Worm (Caenorhabditis elegans) whole organism, L4 larva: Measurements from ENCODE around the gene nhr-133.
A peak's percentile ranks its signal among the peaks of the same experiment; 100 is the strongest.

ENCODE experiments used
- F10B5.3 ChIP-seq: sonication (generic microtip); optimal IDR thresholded peaks from 2 replicates; lab custom pipeline; 2016; ENCODE audit warnings: mild to moderate bottlenecking, missing genetic modification characterization, missing compliant biosample characterization
- F26F4.8 ChIP-seq: fragments of 200-800 bp; sonication (Bioruptor generic); conservative IDR thresholded peaks from 2 replicates; pipeline ENCODE4 v1.3.6; 2022; ENCODE audit warnings: missing genetic modification characterization, missing compliant biosample characterization
- F37D6.2 ChIP-seq: sonication (generic microtip); optimal IDR thresholded peaks from 2 replicates; lab custom pipeline; 2016; ENCODE audit warnings: mild to moderate bottlenecking, missing genetic modification characterization, missing compliant biosample characterization
- F49E8.2 ChIP-seq: sonication (generic microtip); optimal IDR thresholded peaks from 2 replicates; lab custom pipeline; 2016; ENCODE audit warnings: missing compliant biosample characterization, mild to moderate bottlenecking, missing genetic modification characterization, borderline replicate concordance
- R02D3.7 ChIP-seq: fragments of 150-350 bp; sonication (generic microtip); optimal IDR thresholded peaks from 3 replicates; lab custom pipeline; 2014; ENCODE audit warnings: missing biosample characterization, missing genetic modification characterization
- T26A8.4 ChIP-seq: fragments of 200-800 bp; sonication (Bioruptor generic); IDR thresholded peaks from 2 replicates; pipeline ENCODE4 v1.3.6; 2022; ENCODE audit warnings: missing genetic modification characterization, missing compliant biosample characterization
- Y75B8A.6 ChIP-seq: fragments of 200-800 bp; sonication (Bioruptor generic); IDR thresholded peaks from 2 replicates; pipeline ENCODE4 v1.3.6; 2022; ENCODE audit warnings: missing genetic modification reagents, missing genetic modification characterization, missing compliant biosample characterization
- ama-1 ChIP-seq: fragments of 150-350 bp; optimal IDR thresholded peaks from 2 replicates; lab custom pipeline; 2014; ENCODE audit warnings: inconsistent platforms, mixed read lengths
- arid-1 ChIP-seq: fragments of 200-800 bp; sonication (Bioruptor generic); conservative IDR thresholded peaks from 2 replicates; pipeline ENCODE4 v1.3.6; 2022; ENCODE audit warnings: missing genetic modification reagents, missing genetic modification characterization, missing compliant biosample characterization
- ceh-28 ChIP-seq: fragments of 150-350 bp; optimal IDR thresholded peaks from 2 replicates; lab custom pipeline; 2014; ENCODE audit warnings: missing biosample characterization, missing genetic modification reagents, missing genetic modification characterization
- ceh-62 ChIP-seq: sonication (generic microtip); optimal IDR thresholded peaks from 2 replicates; lab custom pipeline; 2017; ENCODE audit warnings: missing biosample characterization, missing genetic modification characterization
- ctbp-1 ChIP-seq: fragments of 200-800 bp; sonication (Bioruptor generic); IDR thresholded peaks from 2 replicates; pipeline ENCODE4 v1.3.6; 2022; ENCODE audit warnings: missing genetic modification reagents, missing genetic modification characterization, missing compliant biosample characterization
- daf-12 ChIP-seq: fragments of 150-350 bp; optimal IDR thresholded peaks from 2 replicates; lab custom pipeline; 2014; ENCODE audit warnings: missing biosample characterization, missing genetic modification reagents, missing genetic modification characterization
- daf-16 ChIP-seq, 3 experiments: sonication (generic microtip); optimal IDR thresholded peaks; 2 replicates each; lab custom pipeline; 2016 to 2017; ENCODE audit warnings: missing genetic modification characterization in 3 of 3, missing genetic modification reagents in 3 of 3, mild to moderate bottlenecking in 2 of 3, missing compliant biosample characterization in 2 of 3, missing biosample characterization in 1 of 3, moderate library complexity in 1 of 3
- daf-19 ChIP-seq: fragments of 200-800 bp; sonication (Bioruptor generic); conservative IDR thresholded peaks from 2 replicates; pipeline ENCODE4 v1.3.6; 2022; ENCODE audit warnings: missing genetic modification characterization, missing compliant biosample characterization
- dmd-6 ChIP-seq: fragments of 200-800 bp; sonication (Bioruptor generic); IDR thresholded peaks from 2 replicates; pipeline ENCODE4 v1.3.6; 2022; ENCODE audit warnings: missing genetic modification reagents, missing genetic modification characterization, missing compliant biosample characterization
- dmd-8 ChIP-seq: fragments of 200-800 bp; sonication (Bioruptor generic); IDR thresholded peaks from 2 replicates; pipeline ENCODE4 v1.3.6; 2022; ENCODE audit warnings: missing genetic modification characterization, missing compliant biosample characterization
- dpl-1 ChIP-seq: fragments of 150-350 bp; optimal IDR thresholded peaks from 2 replicates; lab custom pipeline; 2014; ENCODE audit warnings: missing biosample characterization, missing genetic modification reagents, missing genetic modification characterization
- duxl-1 ChIP-seq: sonication (generic microtip); optimal IDR thresholded peaks from 2 replicates; lab custom pipeline; 2016; ENCODE audit warnings: mild to moderate bottlenecking, missing genetic modification characterization, moderate library complexity, missing compliant biosample characterization; ENCODE audit not compliant: poor library complexity
- dve-1 ChIP-seq: sonication (generic microtip); optimal IDR thresholded peaks from 2 replicates; lab custom pipeline; 2017; ENCODE audit warnings: antibody characterized with exemption, mild to moderate bottlenecking, missing genetic modification characterization, missing compliant biosample characterization; ENCODE audit not compliant: insufficient read depth
- fkh-10 ChIP-seq: fragments of 150-350 bp; optimal IDR thresholded peaks from 2 replicates; lab custom pipeline; 2014; ENCODE audit warnings: missing biosample characterization, missing genetic modification reagents, missing genetic modification characterization
- hif-1 ChIP-seq, 2 experiments: sonication (generic microtip); optimal IDR thresholded peaks; 2 replicates each; lab custom pipeline; 2016 to 2017; ENCODE audit warnings: missing compliant biosample characterization in 2 of 2, missing genetic modification characterization in 2 of 2, missing genetic modification reagents in 2 of 2, missing genotype in 2 of 2, mild to moderate bottlenecking in 1 of 2
- hlh-11 ChIP-seq: fragments of 200-800 bp; sonication (Bioruptor generic); optimal IDR thresholded peaks from 2 replicates; lab custom pipeline; 2018; ENCODE audit warnings: mild to moderate bottlenecking, missing genetic modification characterization, missing compliant biosample characterization
- hlh-30 ChIP-seq: sonication (generic microtip); optimal IDR thresholded peaks from 2 replicates; lab custom pipeline; 2017; ENCODE audit warnings: antibody characterized with exemption, mild to moderate bottlenecking, missing genetic modification characterization, missing compliant biosample characterization; ENCODE audit not compliant: insufficient read depth
- hmg-1.1 ChIP-seq: fragments of 200-800 bp; sonication (Bioruptor generic); IDR thresholded peaks from 2 replicates; pipeline ENCODE4 v1.3.6; 2022; ENCODE audit warnings: missing genetic modification reagents, missing genetic modification characterization, missing compliant biosample characterization
- lim-7 ChIP-seq: fragments of 200-800 bp; sonication (Bioruptor generic); IDR thresholded peaks from 2 replicates; pipeline ENCODE4 v1.3.6; 2022; ENCODE audit warnings: missing genetic modification characterization, missing compliant biosample characterization
- lin-1 ChIP-seq: fragments of 200-800 bp; sonication (Bioruptor generic); IDR thresholded peaks from 2 replicates; pipeline ENCODE4 v1.3.6; 2022; ENCODE audit warnings: missing genetic modification reagents, missing genetic modification characterization, missing compliant biosample characterization
- lin-13 ChIP-seq: fragments of 150-350 bp; optimal IDR thresholded peaks from 2 replicates; lab custom pipeline; 2014; ENCODE audit warnings: missing biosample characterization, missing genetic modification reagents, missing genetic modification characterization
- lin-38 ChIP-seq: fragments of 200-800 bp; sonication (Bioruptor generic); IDR thresholded peaks from 2 replicates; pipeline ENCODE4 v1.3.6; 2022; ENCODE audit warnings: missing genetic modification reagents, missing genetic modification characterization, missing compliant biosample characterization
- lir-3 ChIP-seq: sonication (generic microtip); optimal IDR thresholded peaks from 2 replicates; lab custom pipeline; 2016; ENCODE audit warnings: mild to moderate bottlenecking, missing genetic modification characterization, missing compliant biosample characterization
- mdl-1 ChIP-seq, 2 experiments: fragments of 150-350 bp in 1 of 2; sonication (generic microtip) in 1 of 2; optimal IDR thresholded peaks; 2 replicates each; lab custom pipeline; 2014 to 2017; ENCODE audit warnings: missing biosample characterization in 2 of 2, missing genetic modification characterization in 2 of 2
- mdt-29 ChIP-seq: fragments of 200-800 bp; sonication (Bioruptor generic); IDR thresholded peaks from 2 replicates; pipeline ENCODE4 v1.3.6; 2022; ENCODE audit warnings: missing genetic modification reagents, missing genetic modification characterization, missing compliant biosample characterization
- mxl-3 ChIP-seq: fragments of 200-800 bp; sonication (Bioruptor generic); optimal IDR thresholded peaks from 2 replicates; lab custom pipeline; 2018; ENCODE audit warnings: mild to moderate bottlenecking, missing genetic modification characterization, missing compliant biosample characterization
- nhr-10 ChIP-seq: fragments of 150-350 bp; optimal IDR thresholded peaks from 2 replicates; lab custom pipeline; 2014; ENCODE audit warnings: missing biosample characterization, missing genetic modification characterization
- nhr-11 ChIP-seq: fragments of 150-350 bp; optimal IDR thresholded peaks from 2 replicates; lab custom pipeline; 2014; ENCODE audit warnings: missing biosample characterization, missing genetic modification characterization
- nhr-41 ChIP-seq: fragments of 200-800 bp; sonication (Bioruptor generic); IDR thresholded peaks from 2 replicates; pipeline ENCODE4 v1.3.6; 2022; ENCODE audit warnings: missing genetic modification reagents, missing genetic modification characterization, missing compliant biosample characterization
- nhr-6 ChIP-seq: fragments of 150-350 bp; optimal IDR thresholded peaks from 2 replicates; lab custom pipeline; 2014; ENCODE audit warnings: missing biosample characterization, missing genetic modification characterization
- pqm-1 ChIP-seq: sonication (generic microtip); optimal IDR thresholded peaks from 2 replicates; lab custom pipeline; 2017; ENCODE audit warnings: missing biosample characterization, missing genetic modification characterization
- set-16 ChIP-seq: fragments of 200-800 bp; sonication (Bioruptor generic); IDR thresholded peaks from 2 replicates; pipeline ENCODE4 v1.3.6; 2022; ENCODE audit warnings: missing genetic modification reagents, missing genetic modification characterization, missing compliant biosample characterization
- spr-1 ChIP-seq: sonication (generic microtip); optimal IDR thresholded peaks from 2 replicates; lab custom pipeline; 2016; ENCODE audit warnings: mild to moderate bottlenecking, missing genetic modification characterization, missing compliant biosample characterization
- tag-97 ChIP-seq: fragments of 200-800 bp; sonication (Bioruptor generic); IDR thresholded peaks from 2 replicates; pipeline ENCODE4 v1.3.6; 2022; ENCODE audit warnings: missing genetic modification characterization, missing compliant biosample characterization
- unc-62 ChIP-seq, 3 experiments: fragments of 150-350 bp in 1 of 3; sonication (generic microtip); optimal IDR thresholded peaks in 2 of 3; peaks in 1 of 3; 1 replicate in 1 of 3; 2 replicates in 2 of 3; lab custom pipeline; 2014 to 2017; ENCODE audit warnings: missing biosample characterization in 3 of 3, missing genetic modification characterization in 3 of 3, missing genetic modification reagents in 3 of 3, missing genotype in 1 of 3
- vab-7 ChIP-seq: fragments of 200-800 bp; sonication (Bioruptor generic); IDR thresholded peaks from 2 replicates; pipeline ENCODE4 v1.3.6; 2022; ENCODE audit warnings: missing genetic modification reagents, missing genetic modification characterization, missing compliant biosample characterization

The nhr-133 gene

DNA sequence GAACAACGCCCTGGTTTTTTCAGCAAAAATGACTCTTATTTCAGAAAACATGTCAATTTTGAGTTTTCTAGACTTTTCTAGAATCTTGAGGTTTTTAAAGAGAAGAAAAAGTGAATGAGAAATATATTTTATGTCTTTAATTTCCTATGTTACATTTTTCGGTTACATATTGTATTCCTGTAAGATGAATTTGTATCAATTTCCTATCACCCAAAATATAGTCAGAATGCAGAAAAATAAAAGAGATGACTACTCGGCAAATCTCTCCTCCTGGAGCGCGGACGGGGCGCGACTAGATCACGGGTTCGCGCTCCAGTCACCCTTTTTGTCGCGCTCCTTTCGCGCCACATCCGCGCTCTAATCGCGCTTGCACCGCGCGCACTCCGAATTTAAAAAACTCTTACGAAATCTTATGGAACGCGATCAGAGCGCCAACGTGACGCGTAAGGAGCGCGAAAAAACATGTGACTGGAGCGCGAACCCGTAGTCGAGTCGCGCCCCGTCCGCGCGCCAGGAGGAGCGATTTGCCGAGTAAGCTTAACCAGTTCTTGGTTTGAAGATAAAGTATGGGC is 42.7 kb upstream of the nhr-133 start, which contains the start of gene str-253:
str-253 (minus strand) TSS at position 51 of the 572 bp plus-strand sequence.
- TF ChIP-seq arid-1 (GFP tag; lab: Robert Waterston, UW) (no peak), unc-62 (GFP tag; optimal IDR thresholded peaks at IDR 0.05 in 1 of 2; lab: Kevin White, UChicago) (peak in 1 of 2 experiments; percentile 82), unc-62 (tag; optimal IDR thresholded peaks at IDR 0.05; lab: Kevin White, UChicago) (no peak), set-16 (GFP tag; lab: Robert Waterston, UW) (peak; percentile 72), ama-1 (lab: Kevin White, UChicago) (no peak), Y75B8A.6 (GFP tag; lab: Robert Waterston, UW) (no peak), lir-3 (no peak), mdt-29 (GFP tag; lab: Robert Waterston, UW) (no peak), hif-1 (tag; optimal IDR thresholded peaks at IDR 0.05; lab: Kevin White, UChicago) (no peak), tag-97 (GFP tag; lab: Robert Waterston, UW) (no peak)

DNA sequence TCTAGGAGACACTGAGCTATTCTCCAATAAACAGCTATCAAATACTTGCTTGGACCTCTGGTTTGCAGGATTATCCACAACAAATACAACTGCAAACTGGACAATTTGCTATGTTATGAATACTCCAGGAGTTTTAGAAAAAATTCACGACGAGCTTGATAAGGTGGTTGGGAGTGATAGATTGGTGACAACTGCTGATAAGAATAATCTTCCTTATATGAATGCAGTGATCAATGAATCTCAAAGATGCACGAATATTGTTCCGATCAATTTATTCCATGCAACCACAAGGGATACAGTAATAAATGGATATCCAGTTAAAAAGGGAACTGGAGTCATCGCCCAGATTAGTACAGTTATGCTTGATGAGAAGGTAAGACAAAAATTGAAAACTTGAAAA is 39.9 kb upstream of the nhr-133 start:
- TF ChIP-seq ceh-28 (tag; lab: Kevin White, UChicago) (no peak), pqm-1 (tag; lab: Kevin White, UChicago) (peak; percentile 7), daf-16 (GFP tag; optimal IDR thresholded peaks at IDR 0.05; lab: Kevin White, UChicago) (no peak), daf-16 (tag; optimal IDR thresholded peaks at IDR 0.05; lab: Kevin White, UChicago) (peak; percentile 19), spr-1 (no peak), dmd-6 (GFP tag; lab: Robert Waterston, UW) (peak; percentile 73), dve-1 (tag; lab: Kevin White, UChicago) (peak; percentile 8)

DNA sequence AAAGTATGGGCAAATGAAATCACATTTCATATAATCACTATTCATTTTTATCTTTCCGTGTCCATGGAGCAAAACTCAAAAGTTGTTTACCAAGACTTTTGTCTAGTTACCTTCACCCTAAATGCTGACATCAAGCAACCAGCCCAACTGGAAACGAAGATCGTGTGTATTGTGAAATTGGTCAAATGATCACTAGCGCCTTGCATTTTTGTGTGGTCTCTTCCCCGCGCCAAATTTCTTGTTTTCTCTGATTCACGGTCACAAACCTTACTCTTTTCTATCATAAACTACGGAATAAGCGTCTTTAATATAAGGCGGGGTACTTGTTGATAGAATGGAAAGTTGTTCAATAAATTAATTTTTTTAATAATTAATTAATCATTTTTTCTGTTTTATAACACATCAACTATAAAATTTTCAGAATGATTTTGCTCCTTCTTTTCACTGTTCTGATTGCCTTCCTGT is 38.2 kb upstream of the nhr-133 start, which contains the start of gene cyp-33C7:
cyp-33C7 (plus strand) TSS at position 415 of the 465 bp plus-strand sequence.
- TF ChIP-seq mdl-1 (tag; optimal IDR thresholded peaks at IDR 0.05; lab: Kevin White, UChicago), result peak in 1 of 2 experiments; percentile 68
- no peak for TF ChIP-seq lin-13
- no peak for TF ChIP-seq F10B5.3 (tag; lab: Kevin White, UChicago)
- TF ChIP-seq hmg-1.1 (GFP tag; lab: Robert Waterston, UW), result no peak
- peak in 1 of 2 experiments; percentile 43 for TF ChIP-seq daf-16 (GFP tag; optimal IDR thresholded peaks at IDR 0.05; lab: Kevin White, UChicago)
- peak; percentile 98 for TF ChIP-seq daf-16 (tag; optimal IDR thresholded peaks at IDR 0.05; lab: Kevin White, UChicago)
- no peak for TF ChIP-seq vab-7 (GFP tag; lab: Robert Waterston, UW)
- TF ChIP-seq hlh-11 (tag; lab: Kevin White, UChicago), result peak; percentile 85
- TF ChIP-seq hif-1 (tag; optimal IDR thresholded peaks at IDR 0.05; lab: Kevin White, UChicago), result peak in 1 of 2 experiments; percentile 1
- no peak for TF ChIP-seq daf-12 (tag; lab: Kevin White, UChicago)
- TF ChIP-seq F26F4.8 (GFP tag; lab: Robert Waterston, UW), result no peak
- no peak for TF ChIP-seq F37D6.2 (tag; lab: Kevin White, UChicago)
- peak; percentile 15 for TF ChIP-seq dpl-1
- no peak for TF ChIP-seq daf-19 (GFP tag; lab: Robert Waterston, UW)
- no peak for TF ChIP-seq lir-3
- peak; percentile 85 for TF ChIP-seq dmd-6 (GFP tag; lab: Robert Waterston, UW)
- no peak for TF ChIP-seq fkh-10 (GFP tag; lab: Kevin White, UChicago)
- TF ChIP-seq F49E8.2 (tag; lab: Kevin White, UChicago), result no peak
- TF ChIP-seq dmd-8 (GFP tag; lab: Robert Waterston, UW), result no peak
- no peak for TF ChIP-seq ceh-62 (tag; lab: Kevin White, UChicago)
- no peak for TF ChIP-seq mxl-3
- peak; percentile 90 for TF ChIP-seq hlh-30 (tag; lab: Kevin White, UChicago)
- TF ChIP-seq lin-38, result no peak
- no peak for TF ChIP-seq R02D3.7 (tag; lab: Kevin White, UChicago)
- TF ChIP-seq nhr-11 (tag; lab: Kevin White, UChicago), result no peak
- no peak for TF ChIP-seq nhr-41 (GFP tag; lab: Robert Waterston, UW)
- no peak for TF ChIP-seq nhr-10 (tag; lab: Kevin White, UChicago)
- no peak for TF ChIP-seq lim-7
- peak; percentile 87 for TF ChIP-seq dve-1 (tag; lab: Kevin White, UChicago)
- TF ChIP-seq lin-1 (GFP tag; lab: Robert Waterston, UW), result 0 out of 2 replicates have a peak, but pooled peaks have one; percentile 36
- no peak for TF ChIP-seq mdt-29 (GFP tag; lab: Robert Waterston, UW)
- peak; percentile 27 for TF ChIP-seq nhr-6 (tag; lab: Kevin White, UChicago)
- TF ChIP-seq ctbp-1, result no peak
- TF ChIP-seq T26A8.4 (GFP tag; lab: Robert Waterston, UW), result no peak
- no peak for TF ChIP-seq duxl-1
- TF ChIP-seq unc-62 (GFP tag; optimal IDR thresholded peaks at IDR 0.05 in 1 of 2; lab: Kevin White, UChicago), result peak in 1 of 2 experiments; percentile 48
- no peak for TF ChIP-seq unc-62 (tag; optimal IDR thresholded peaks at IDR 0.05; lab: Kevin White, UChicago)
